Comparison of ENCODE assay signal across 3 fruit fly cellular contexts in genomic region chrX:2542500-2542899, dm6.
TF ChIP-seq lines count a peak whose summit lies in the region.

No protein-coding gene starts in this region.

- TF ChIP-seq CTCF in whole organism, embryonic (GFP tag; optimal IDR thresholded peaks at IDR 0.05; lab: Kevin White, UChicago) = no peak

TF ChIP-seq in whole organism, adult, 20 proteins besides CTCF, POLR2A, EP300 and RAD21:
- TF ChIP-seq Hr96 (GFP tag; optimal IDR thresholded peaks at IDR 0.05; lab: Kevin White, UChicago) = no peak
- peak; percentile 61 for TF ChIP-seq tj (GFP tag; optimal IDR thresholded peaks at IDR 0.05; lab: Kevin White, UChicago)
- TF ChIP-seq cnc (optimal IDR thresholded peaks at IDR 0.05; lab: Kevin White, UChicago) = no peak
TF ChIP-seq in whole organism, adult: peak in this region for 1.

TF ChIP-seq in whole organism, embryonic, 481 proteins besides CTCF, POLR2A, EP300 and RAD21:
- TF ChIP-seq sens (GFP tag; lab: Kevin White, UChicago) = peak; percentile 56
- no peak for TF ChIP-seq ham (GFP tag; IDR thresholded peaks at IDR 0.05; lab: Robert Waterston, UW)
- no peak for TF ChIP-seq jigr1 (GFP tag; IDR thresholded peaks at IDR 0.05; lab: Robert Waterston, UW)
- no peak for TF ChIP-seq Xrp1 (GFP tag; IDR thresholded peaks at IDR 0.05; lab: Robert Waterston, UW)
- TF ChIP-seq Taf1 (GFP tag; IDR thresholded peaks at IDR 0.05; lab: Robert Waterston, UW) = no peak
- no peak for TF ChIP-seq BtbVII (GFP tag; optimal IDR thresholded peaks at IDR 0.05; lab: Kevin White, UChicago)
- no peak for TF ChIP-seq dan (GFP tag; IDR thresholded peaks at IDR 0.05; lab: Robert Waterston, UW)

TF ChIP-seq in whole organism, prepupa, 60 proteins besides CTCF, POLR2A, EP300 and RAD21:
- no peak for TF ChIP-seq CG10631 (GFP tag; optimal IDR thresholded peaks at IDR 0.05; lab: Kevin White, UChicago)
- TF ChIP-seq ss (GFP tag; optimal IDR thresholded peaks at IDR 0.05; lab: Kevin White, UChicago) = peak in 1 of 2 experiments; percentile 24
- peak; percentile 46 for TF ChIP-seq Eip78C (GFP tag; lab: Kevin White, UChicago)
- no peak for TF ChIP-seq Ets21C (GFP tag; optimal IDR thresholded peaks at IDR 0.05; lab: Kevin White, UChicago)
- TF ChIP-seq net (GFP tag; optimal IDR thresholded peaks at IDR 0.05; lab: Kevin White, UChicago) = peak; percentile 5
- peak; percentile 21; the same call in 1 of the 3 replicates for TF ChIP-seq eg (GFP tag; IDR thresholded peaks at IDR 0.05; lab: Robert Waterston, UW)
- TF ChIP-seq svp (GFP tag; lab: Kevin White, UChicago) = peak; percentile 44
